Worm (Caenorhabditis elegans): ENCODE measurements around the gene T05A12.4.

Gene T05A12.4

ce11 chrIV:6907487-6907886 is 19.7 kb downstream of the T05A12.4 start:
- TF ChIP-seq lin-26 (GFP tag; IDR thresholded peaks at IDR 0.05) (peak; percentile 39; the same call in 1 of the 2 replicates), F37B4.10 (GFP tag; IDR thresholded peaks at IDR 0.05) (0 out of 2 replicates have a peak, but pooled peaks have one; percentile 77), F22D6.2 (tag; optimal IDR thresholded peaks at IDR 0.05) (no peak), dox-1 (GFP tag; IDR thresholded peaks at IDR 0.05) (0 out of 2 replicates have a peak, but pooled peaks have one; percentile 10), F33H1.4 (GFP tag; IDR thresholded peaks at IDR 0.05) (0 out of 2 replicates have a peak, but pooled peaks have one; percentile 21), lin-35 (GFP tag; optimal IDR thresholded peaks at IDR 0.05) (no peak), mcd-1 (GFP tag; IDR thresholded peaks at IDR 0.05) (peak; percentile 31; the same call in 1 of the 2 replicates), zfh-2 (GFP tag; conservative IDR thresholded peaks at IDR 0.05) (peak; percentile 96), egrh-3 (GFP tag; IDR thresholded peaks at IDR 0.05) (peak; percentile 92), ceh-27 (GFP tag; optimal IDR thresholded peaks at IDR 0.05) (peak; percentile 20)

- TF ChIP-seq F23B12.7 (tag; optimal IDR thresholded peaks at IDR 0.05; ENCODE audit: insufficient read depth) (peak; percentile 28), ceh-79 (tag; optimal IDR thresholded peaks at IDR 0.05) (no peak), xnd-1 (tag; optimal IDR thresholded peaks at IDR 0.05) (no peak), him-1 (tag; optimal IDR thresholded peaks at IDR 0.05) (no peak), nhr-120 (GFP tag; IDR thresholded peaks at IDR 0.05) (no peak), lsl-1 (GFP tag; optimal IDR thresholded peaks at IDR 0.05) (peak; percentile 59), hmg-1.2 (GFP tag; IDR thresholded peaks at IDR 0.05) (peak; percentile 31; the same call in 1 of the 2 replicates), sdz-38 (tag; optimal IDR thresholded peaks at IDR 0.05) (no peak), efl-1 (GFP tag; optimal IDR thresholded peaks at IDR 0.05) (peak; percentile 74), lsy-27 (tag; optimal IDR thresholded peaks at IDR 0.05; ENCODE audit: borderline replicate concordance, insufficient read depth) (no peak), nhr-80 (tag; optimal IDR thresholded peaks at IDR 0.05) (peak; percentile 1), F49E8.2 (tag; optimal IDR thresholded peaks at IDR 0.05; ENCODE audit: insufficient read depth) (peak; percentile 40), ceh-91 (GFP tag; IDR thresholded peaks at IDR 0.05) (0 out of 2 replicates have a peak, but pooled peaks have one; percentile 32), die-1 (tag; optimal IDR thresholded peaks at IDR 0.05) (no peak), ceh-27 (GFP tag; optimal IDR thresholded peaks at IDR 0.05) (no peak), ccch-3 (GFP tag; optimal IDR thresholded peaks at IDR 0.05) (no peak), tlf-1 (GFP tag; optimal IDR thresholded peaks at IDR 0.05) (no peak), somi-1 (GFP tag; optimal IDR thresholded peaks at IDR 0.05) (no peak), akir-1 (GFP tag; optimal IDR thresholded peaks at IDR 0.05) (no peak), ztf-26 (tag; optimal IDR thresholded peaks at IDR 0.05) (no peak), F33H1.4 (GFP tag; IDR thresholded peaks at IDR 0.05) (peak; percentile 88), dpl-1 (GFP tag; optimal IDR thresholded peaks at IDR 0.05) (peak; percentile 18), zfh-2 (GFP tag; conservative IDR thresholded peaks at IDR 0.05) (no peak), F55B11.4 (tag; optimal IDR thresholded peaks at IDR 0.05; ENCODE audit: borderline replicate concordance, insufficient read depth) (no peak), attf-5 (GFP tag; optimal IDR thresholded peaks at IDR 0.05) (no peak), gei-17 (GFP tag; optimal IDR thresholded peaks at IDR 0.05) (no peak), Y53F4B.3 (GFP tag; IDR thresholded peaks at IDR 0.05) (no peak), F52B5.7 (tag; optimal IDR thresholded peaks at IDR 0.05) (no peak), tbx-9 (tag; optimal IDR thresholded peaks at IDR 0.05; ENCODE audit: borderline replicate concordance) (no peak), Y79H2A.3 (GFP tag; conservative IDR thresholded peaks at IDR 0.05) (no peak), egl-18 (GFP tag; IDR thresholded peaks at IDR 0.05) (no peak), dpff-1 (tag; optimal IDR thresholded peaks at IDR 0.05) (no peak), snpc-4 (GFP tag; optimal IDR thresholded peaks at IDR 0.05) (no peak), snpc-4 (tag; optimal IDR thresholded peaks at IDR 0.05) (peak in 3 of 4 experiments; percentile 42 to 64 (median 63)), C06A6.2 (GFP tag; conservative IDR thresholded peaks at IDR 0.05) (no peak), chd-7 (tag; optimal IDR thresholded peaks at IDR 0.05) (no peak), ZK185.1 (tag; optimal IDR thresholded peaks at IDR 0.05; ENCODE audit: poor library complexity, severe bottlenecking) (no peak), Y95B8A.8 (GFP tag; IDR thresholded peaks at IDR 0.05) (no peak)
Measured at ce11 chrIV:6909863-6910733, 22.4 kb downstream of the T05A12.4 start, which contains the start of the genes rpn-1 and ribo-1. Gene rpn-1, minus strand, starts transcription at chrIV:6909913. Gene ribo-1, plus strand, starts transcription at chrIV:6910683.

All from whole organism, young adult.